Fruit fly (Drosophila melanogaster) whole organism, embryonic: Measurements from ENCODE around the gene Rbp.

ENCODE experiments used
- ATbp ChIP-seq: fragments of 200-800 bp; sonication (Bioruptor generic); optimal IDR thresholded peaks from 2 replicates; lab custom pipeline; 2017; ENCODE audit warnings: missing biosample characterization, mild to moderate bottlenecking, missing genetic modification characterization, missing genetic modification reagents
- Aef1 ChIP-seq: fragments of 200-800 bp; sonication (Bioruptor generic); IDR thresholded peaks from 3 replicates; pipeline ENCODE4 v1.3.6; 2022; ENCODE audit warnings: missing biosample characterization, missing genetic modification characterization
- Blimp-1 ChIP-seq: fragments of 200-800 bp; sonication (Bioruptor generic); optimal IDR thresholded peaks from 3 replicates; lab custom pipeline; 2018; ENCODE audit warnings: missing biosample characterization, missing genetic modification characterization, mild to moderate bottlenecking, moderate library complexity, missing genetic modification reagents
- BtbVII ChIP-seq: fragments of 200-800 bp; sonication (Bioruptor generic); optimal IDR thresholded peaks from 3 replicates; lab custom pipeline; 2017; ENCODE audit warnings: missing biosample characterization, mild to moderate bottlenecking, missing genetic modification characterization
- CG12104 ChIP-seq: fragments of 200-800 bp; sonication (Bioruptor generic); optimal IDR thresholded peaks from 3 replicates; lab custom pipeline; 2016; ENCODE audit warnings: missing biosample characterization, missing genetic modification characterization
- CG15011 ChIP-seq: fragments of 200-800 bp; sonication (Bioruptor generic); optimal IDR thresholded peaks from 3 replicates; lab custom pipeline; 2018; ENCODE audit warnings: missing biosample characterization, mild to moderate bottlenecking, missing genetic modification characterization
- CG15269 ChIP-seq: fragments of 200-800 bp; sonication (Bioruptor generic); optimal IDR thresholded peaks from 2 replicates; lab custom pipeline; 2018; ENCODE audit warnings: missing biosample characterization, mild to moderate bottlenecking, missing genetic modification characterization, moderate library complexity
- CG1529 ChIP-seq: fragments of 200-800 bp; sonication (Bioruptor generic); optimal IDR thresholded peaks from 3 replicates; lab custom pipeline; 2018; ENCODE audit warnings: missing biosample characterization, missing genetic modification characterization
- CG17385 ChIP-seq: fragments of 200-800 bp; sonication (Bioruptor generic); optimal IDR thresholded peaks from 3 replicates; lab custom pipeline; 2018; ENCODE audit warnings: missing biosample characterization, mild to moderate bottlenecking, missing genetic modification characterization
- CG2116 ChIP-seq: fragments of 200-800 bp; sonication (Bioruptor generic); optimal IDR thresholded peaks from 3 replicates; lab custom pipeline; 2018; ENCODE audit warnings: missing biosample characterization, mild to moderate bottlenecking, missing genetic modification characterization
- CG2875 ChIP-seq: fragments of 200-800 bp; sonication (Bioruptor generic); optimal IDR thresholded peaks from 2 replicates; lab custom pipeline; 2017; ENCODE audit warnings: missing biosample characterization, mild to moderate bottlenecking, missing genetic modification characterization, missing genetic modification reagents
- CG2889 ChIP-seq: fragments of 200-800 bp; sonication (Bioruptor generic); IDR thresholded peaks from 3 replicates; pipeline ENCODE4 v1.3.6; 2022; ENCODE audit warnings: missing biosample characterization, missing genetic modification characterization
- CG31388 ChIP-seq: fragments of 200-800 bp; sonication (Bioruptor generic); optimal IDR thresholded peaks from 2 replicates; lab custom pipeline; 2016; ENCODE audit warnings: missing biosample characterization, missing genetic modification characterization
- CG33213 ChIP-seq: fragments of 200-800 bp; sonication (Bioruptor generic); optimal IDR thresholded peaks from 3 replicates; lab custom pipeline; 2016; ENCODE audit warnings: missing biosample characterization, missing genetic modification characterization
- CG3847 ChIP-seq: fragments of 200-800 bp; sonication (Bioruptor generic); IDR thresholded peaks from 2 replicates; pipeline ENCODE4 v1.3.6; 2022; ENCODE audit warnings: missing biosample characterization, missing genetic modification characterization
- CG42726 ChIP-seq: fragments of 200-800 bp; sonication (Bioruptor generic); IDR thresholded peaks from 2 replicates; pipeline ENCODE4 v1.3.6; 2022; ENCODE audit warnings: missing biosample characterization, missing genetic modification characterization; ENCODE audit not compliant: partially characterized antibody
- CG4820 ChIP-seq: fragments of 200-800 bp; sonication (Bioruptor generic); optimal IDR thresholded peaks from 3 replicates; lab custom pipeline; 2016; ENCODE audit warnings: missing biosample characterization, missing genetic modification characterization
- CG9215 ChIP-seq: fragments of 200-800 bp; sonication (Bioruptor generic); IDR thresholded peaks from 2 replicates; pipeline ENCODE4 v1.3.6; 2022; ENCODE audit warnings: missing biosample characterization, missing genetic modification characterization
- D19A ChIP-seq: fragments of 200-800 bp; optimal IDR thresholded peaks from 3 replicates; lab custom pipeline; 2019; ENCODE audit warnings: missing biosample characterization, mild to moderate bottlenecking, missing genetic modification characterization, moderate library complexity
- Doc3 ChIP-seq: fragments of 200-800 bp; sonication (Bioruptor generic); IDR thresholded peaks from 3 replicates; pipeline ENCODE4 v1.3.6; 2022; ENCODE audit warnings: missing biosample characterization, missing genetic modification characterization; ENCODE audit not compliant: partially characterized antibody
- Fer2 ChIP-seq: fragments of 200-800 bp; sonication (Bioruptor generic); optimal IDR thresholded peaks from 2 replicates; lab custom pipeline; 2018; ENCODE audit warnings: missing biosample characterization, mild to moderate bottlenecking, missing genetic modification characterization, moderate library complexity
- Gsc ChIP-seq: fragments of 200-800 bp; sonication (Bioruptor generic); IDR thresholded peaks from 2 replicates; pipeline ENCODE4 v1.3.6; 2022; ENCODE audit warnings: missing biosample characterization, missing genetic modification characterization
- Gug ChIP-seq: fragments of 200-800 bp; sonication (Bioruptor generic); IDR thresholded peaks from 4 replicates; pipeline ENCODE4 v1.3.6; 2022; ENCODE audit warnings: missing biosample characterization, missing genetic modification characterization
- HmgZ ChIP-seq: fragments of 200-800 bp; sonication (Bioruptor generic); optimal IDR thresholded peaks from 2 replicates; lab custom pipeline; 2018; ENCODE audit warnings: missing biosample characterization, mild to moderate bottlenecking, missing genetic modification characterization
- Lhr ChIP-seq: fragments of 200-800 bp; sonication (Bioruptor generic); optimal IDR thresholded peaks from 3 replicates; lab custom pipeline; 2017; ENCODE audit warnings: mild to moderate bottlenecking, missing biosample characterization, missing genetic modification reagents, missing genetic modification characterization
- Lim3 ChIP-seq: fragments of 200-800 bp; sonication (Bioruptor generic); IDR thresholded peaks from 2 replicates; pipeline ENCODE4 v1.3.6; 2022; ENCODE audit warnings: missing biosample characterization, missing genetic modification characterization
- Mad ChIP-seq: fragments of 200-800 bp; sonication (Bioruptor generic); optimal IDR thresholded peaks from 2 replicates; lab custom pipeline; 2016; ENCODE audit warnings: missing biosample characterization, missing genetic modification characterization
- YL-1 ChIP-seq: fragments of 200-800 bp; sonication (Bioruptor generic); optimal IDR thresholded peaks from 3 replicates; lab custom pipeline; 2017; ENCODE audit warnings: missing biosample characterization, mild to moderate bottlenecking, missing genetic modification characterization
- cad ChIP-seq: fragments of >200 bp; optimal IDR thresholded peaks from 2 replicates; lab custom pipeline; 2017; ENCODE audit warnings: missing biosample characterization, missing genetic modification characterization
- dati ChIP-seq: fragments of 200-800 bp; sonication (Bioruptor generic); IDR thresholded peaks from 2 replicates; pipeline ENCODE4 v1.3.6; 2022; ENCODE audit warnings: missing biosample characterization, missing genetic modification characterization
- fru ChIP-seq: fragments of >200 bp; optimal IDR thresholded peaks from 2 replicates; lab custom pipeline; 2017
- grau ChIP-seq: fragments of 200-800 bp; optimal IDR thresholded peaks from 3 replicates; lab custom pipeline; 2019; ENCODE audit warnings: missing biosample characterization, mild to moderate bottlenecking, missing genetic modification characterization, moderate library complexity
- her ChIP-seq: fragments of 200-800 bp; sonication (Bioruptor generic); optimal IDR thresholded peaks from 2 replicates; lab custom pipeline; 2016; ENCODE audit warnings: missing biosample characterization, missing genetic modification characterization
- insv ChIP-seq, 2 experiments: fragments of 200-800 bp; sonication (Bioruptor generic); optimal IDR thresholded peaks; 3 replicates each; lab custom pipeline; 2016 to 2018; ENCODE audit warnings: missing biosample characterization in 2 of 2, missing genetic modification characterization in 2 of 2
- inv ChIP-seq: fragments of 200-800 bp; sonication (Bioruptor generic); IDR thresholded peaks from 2 replicates; pipeline ENCODE4 v1.3.6; 2022; ENCODE audit warnings: missing biosample characterization, missing genetic modification characterization; ENCODE audit not compliant: partially characterized antibody
- kay ChIP-seq: fragments of 200-800 bp; sonication (Bioruptor generic); optimal IDR thresholded peaks from 2 replicates; lab custom pipeline; 2016; ENCODE audit warnings: missing biosample characterization, missing genetic modification characterization
- klu ChIP-seq: fragments of 200-800 bp; sonication (Bioruptor generic); IDR thresholded peaks from 2 replicates; pipeline ENCODE4 v1.3.6; 2022; ENCODE audit warnings: missing biosample characterization, missing genetic modification characterization
- lilli ChIP-seq: fragments of 200-800 bp; sonication (Bioruptor generic); optimal IDR thresholded peaks from 3 replicates; lab custom pipeline; 2016; ENCODE audit warnings: missing biosample characterization, missing genetic modification characterization
- mam ChIP-seq: fragments of 200-800 bp; sonication (Bioruptor generic); optimal IDR thresholded peaks from 3 replicates; lab custom pipeline; 2016; ENCODE audit warnings: missing biosample characterization, missing genetic modification characterization
- pros ChIP-seq: fragments of 200-800 bp; sonication (Bioruptor generic); optimal IDR thresholded peaks from 3 replicates; lab custom pipeline; 2019; ENCODE audit warnings: missing biosample characterization, mild to moderate bottlenecking, missing genetic modification characterization, moderate library complexity
- sc ChIP-seq, 3 experiments: fragments of >200 bp in 2 of 3; fragments of 200-800 bp in 1 of 3; sonication (Bioruptor generic) in 1 of 3; optimal IDR thresholded peaks; 2 replicates in 2 of 3; 3 replicates in 1 of 3; lab custom pipeline; 2017; ENCODE audit warnings: mild to moderate bottlenecking in 1 of 3, missing biosample characterization in 1 of 3, missing genetic modification characterization in 1 of 3, missing genetic modification reagents in 1 of 3
- sob ChIP-seq: fragments of 200-800 bp; sonication (Bioruptor generic); IDR thresholded peaks from 2 replicates; pipeline ENCODE4 v1.3.6; 2022; ENCODE audit warnings: missing biosample characterization, missing genetic modification characterization
- ssp ChIP-seq: fragments of 200-800 bp; sonication (Bioruptor generic); IDR thresholded peaks from 2 replicates; pipeline ENCODE4 v1.3.6; 2022; ENCODE audit warnings: missing biosample characterization, missing genetic modification characterization
- stwl ChIP-seq: fragments of 200-800 bp; sonication (Bioruptor generic); optimal IDR thresholded peaks from 3 replicates; lab custom pipeline; 2018; ENCODE audit warnings: missing biosample characterization, mild to moderate bottlenecking, missing genetic modification characterization, moderate library complexity
- tgo ChIP-seq: fragments of 200-800 bp; sonication (Bioruptor generic); IDR thresholded peaks from 3 replicates; pipeline ENCODE4 v1.3.6; 2022; ENCODE audit warnings: missing biosample characterization, missing genetic modification characterization
- tx ChIP-seq: fragments of 200-800 bp; sonication (Bioruptor generic); optimal IDR thresholded peaks from 2 replicates; lab custom pipeline; 2016; ENCODE audit warnings: missing biosample characterization, missing genetic modification characterization
- usp ChIP-seq: fragments of >200 bp; optimal IDR thresholded peaks from 2 replicates; lab custom pipeline; 2017; ENCODE audit warnings: missing biosample characterization, missing genetic modification characterization
- wdn ChIP-seq: fragments of 200-800 bp; sonication (Bioruptor generic); IDR thresholded peaks from 2 replicates; pipeline ENCODE4 v1.3.6; 2022; ENCODE audit warnings: missing biosample characterization, missing genetic modification characterization
- zfh2 ChIP-seq: fragments of 200-800 bp; sonication (Bioruptor generic); optimal IDR thresholded peaks from 2 replicates; lab custom pipeline; 2016; ENCODE audit warnings: missing biosample characterization, missing genetic modification characterization

Rbp gene

DNA sequence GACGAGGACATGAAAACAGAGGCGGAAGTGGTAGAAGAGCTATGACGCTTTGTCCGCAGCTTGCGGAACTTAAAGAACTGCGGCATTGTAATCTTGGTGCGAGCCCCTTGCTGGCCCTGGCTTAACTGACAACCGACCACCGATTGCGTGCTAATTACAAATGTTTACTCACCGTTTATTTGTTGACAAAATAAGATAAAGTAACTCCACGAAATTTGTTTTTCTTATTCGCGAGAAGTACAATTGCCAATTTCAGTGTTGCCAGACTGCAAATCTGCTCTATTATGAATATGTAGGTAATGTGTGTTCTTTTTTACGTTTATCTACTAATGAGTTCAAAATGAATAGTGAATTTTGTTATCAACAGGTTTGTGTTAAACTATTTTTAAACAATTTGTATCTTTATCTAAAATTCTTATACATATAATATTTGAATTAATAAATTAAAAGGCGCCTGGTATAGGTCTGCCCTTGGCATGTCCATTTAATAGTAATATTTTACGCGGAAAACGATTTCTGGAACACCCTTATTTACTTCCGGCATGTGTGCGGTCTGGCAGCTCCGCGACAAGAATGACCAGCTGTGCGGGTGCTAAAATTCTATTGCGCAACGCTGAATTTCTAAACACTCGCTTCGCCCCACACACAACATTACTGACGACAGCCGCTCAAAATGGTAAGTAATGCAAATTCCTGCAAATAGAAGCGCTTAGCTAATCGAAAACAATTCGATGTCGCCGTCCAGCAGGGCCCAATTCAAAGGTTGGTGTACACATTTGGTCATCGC, 17.6 kb upstream of the Rbp start, which contains the start of the genes Atg4b and Hibch:
Gene Atg4b, minus strand, starts transcription at position 280 of the 787 bp plus-strand sequence.
Gene Hibch, plus strand, starts transcription at position 585 of the 787 bp plus-strand sequence.
- TF ChIP-seq CG1529 (GFP tag; lab: Kevin White, UChicago) (no peak), grau (peak; percentile 89), cad (GFP tag; lab: Kevin White, UChicago) (no peak), Gug (GFP tag; lab: Robert Waterston, UW) (peak; percentile 81), sc (optimal IDR thresholded peaks at IDR 0.05; lab: Kevin White, UChicago) (no peak), sc (GFP tag; optimal IDR thresholded peaks at IDR 0.05; lab: Kevin White, UChicago) (no peak), pros (GFP tag; lab: Kevin White, UChicago) (no peak), CG2116 (GFP tag; lab: Kevin White, UChicago) (peak; percentile 69), CG15011 (GFP tag; lab: Kevin White, UChicago) (no peak), klu (peak; percentile 87), fru (no peak), ssp (GFP tag; lab: Robert Waterston, UW) (peak; percentile 75), lilli (GFP tag; lab: Kevin White, UChicago) (peak; percentile 74), CG9215 (GFP tag; lab: Robert Waterston, UW) (peak; percentile 86), Doc3 (no peak), insv (GFP tag; optimal IDR thresholded peaks at IDR 0.05; lab: Kevin White, UChicago) (peak in 1 of 2 experiments; percentile 70), CG2875 (GFP tag; lab: Kevin White, UChicago) (no peak), usp (no peak), YL-1 (GFP tag; lab: Kevin White, UChicago) (peak; percentile 94), CG12104 (GFP tag; lab: Kevin White, UChicago) (peak; percentile 79), CG42726 (GFP tag; lab: Robert Waterston, UW) (peak; percentile 64), Fer2 (tag; lab: Kevin White, UChicago) (peak; percentile 86), sob (GFP tag; lab: Robert Waterston, UW) (peak; percentile 83), kay (GFP tag; lab: Kevin White, UChicago) (no peak), CG17385 (GFP tag; lab: Kevin White, UChicago) (peak; percentile 64), ATbp (GFP tag; lab: Kevin White, UChicago) (peak; percentile 59), HmgZ (tag; lab: Kevin White, UChicago) (peak; percentile 77), tgo (GFP tag; lab: Robert Waterston, UW) (peak; percentile 72), stwl (tag; lab: Kevin White, UChicago) (peak; percentile 51), CG15269 (tag; lab: Kevin White, UChicago) (peak; percentile 85), her (GFP tag; lab: Kevin White, UChicago) (no peak), CG31388 (GFP tag; lab: Kevin White, UChicago) (peak; percentile 54), CG3847 (GFP tag; lab: Robert Waterston, UW) (peak; percentile 92), Blimp-1 (GFP tag; lab: Kevin White, UChicago) (peak; percentile 76), mam (GFP tag; lab: Kevin White, UChicago) (peak; percentile 46), Lim3 (GFP tag; lab: Robert Waterston, UW) (0 out of 2 replicates have a peak, but pooled peaks have one; percentile 25), CG2889 (peak; percentile 60; the same call in 1 of the 3 replicates), inv (GFP tag; lab: Robert Waterston, UW) (no peak), D19A (tag; lab: Kevin White, UChicago) (no peak), Mad (GFP tag; lab: Kevin White, UChicago) (peak; percentile 48), CG4820 (GFP tag; lab: Kevin White, UChicago) (peak; percentile 76), wdn (GFP tag; lab: Robert Waterston, UW) (peak; percentile 79), Gsc (GFP tag; lab: Robert Waterston, UW) (0 out of 2 replicates have a peak, but pooled peaks have one; percentile 41), CG33213 (GFP tag; lab: Kevin White, UChicago) (no peak), Lhr (peak; percentile 43), BtbVII (GFP tag; lab: Kevin White, UChicago) (peak; percentile 84), tx (GFP tag; lab: Kevin White, UChicago) (peak; percentile 23), dati (GFP tag; lab: Robert Waterston, UW) (no peak; the same call in 1 of the 2 replicates), zfh2 (peak; percentile 69), Aef1 (GFP tag; lab: Robert Waterston, UW) (peak; percentile 80)
